ENCODE assay signal across 2 fruit fly cellular contexts in the genomic region with DNA sequence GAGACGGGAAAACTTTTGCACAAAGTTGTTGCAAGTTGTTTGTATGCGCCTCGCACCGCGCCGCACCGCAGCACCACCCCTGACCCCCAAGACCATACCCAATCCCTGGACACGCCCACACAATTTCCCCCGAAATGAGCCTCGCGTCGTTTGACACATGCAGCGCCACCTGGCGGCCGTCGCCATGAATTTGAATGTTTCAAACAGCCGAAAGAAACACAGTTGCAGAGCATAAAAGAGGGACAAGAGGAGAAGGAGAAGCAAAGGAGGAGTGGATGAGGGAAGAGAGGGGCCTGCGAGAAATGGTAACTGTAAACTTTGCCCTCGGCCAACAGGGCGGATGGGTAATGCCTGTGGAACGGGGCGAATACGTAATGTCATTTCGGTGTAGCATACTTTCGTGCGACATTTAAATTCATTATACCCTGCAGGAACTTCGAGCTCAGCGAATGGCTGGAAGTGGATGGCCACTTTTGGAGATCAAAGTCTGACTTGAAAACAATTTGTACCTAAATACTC.
TF ChIP-seq lines count a peak whose summit lies in the region.

No protein-coding gene starts in this region.

- TF ChIP-seq CTCF in S2 (optimal IDR thresholded peaks at IDR 0.05; lab: Kevin White, UChicago) = peak; percentile 55 to 80
- peak; percentile 76 for TF ChIP-seq CTCF in whole organism, embryonic (GFP tag; optimal IDR thresholded peaks at IDR 0.05; lab: Kevin White, UChicago)

TF ChIP-seq in whole organism, embryonic, 481 proteins besides CTCF, POLR2A, EP300 and RAD21:
- TF ChIP-seq CrebB (tag; optimal IDR thresholded peaks at IDR 0.05; lab: Kevin White, UChicago) (no peak), CG7372 (GFP tag; IDR thresholded peaks at IDR 0.05; lab: Robert Waterston, UW) (peak; percentile 86), CG4424 (GFP tag; optimal IDR thresholded peaks at IDR 0.05; lab: Kevin White, UChicago) (no peak), sens (GFP tag; lab: Kevin White, UChicago) (peak; percentile 14), Ets65A (GFP tag; lab: Kevin White, UChicago) (peak; percentile 85)
